Fruit fly (Drosophila melanogaster) whole organism, prepupa: ENCODE data around the gene CG5255.

Experiments
- CG11902 ChIP-seq: fragments of 200-800 bp; sonication (Bioruptor generic); optimal IDR thresholded peaks from 3 replicates; lab custom pipeline; 2016; ENCODE audit warnings: missing biosample characterization, missing genetic modification characterization
- CG3032 ChIP-seq: fragments of 200-800 bp; optimal IDR thresholded peaks from 2 replicates; lab custom pipeline; 2019; ENCODE audit warnings: missing biosample characterization, mild to moderate bottlenecking, missing genetic modification characterization, moderate library complexity
- CG4318 ChIP-seq: fragments of 200-800 bp; sonication (Bioruptor generic); optimal IDR thresholded peaks from 3 replicates; lab custom pipeline; 2017; ENCODE audit warnings: missing biosample characterization, mild to moderate bottlenecking, missing genetic modification characterization
- Smox ChIP-seq: fragments of 200-800 bp; sonication (Bioruptor generic); optimal IDR thresholded peaks from 3 replicates; lab custom pipeline; 2016; ENCODE audit warnings: missing biosample characterization, missing genetic modification characterization
- Sox102F ChIP-seq: fragments of 200-800 bp; sonication (Bioruptor generic); optimal IDR thresholded peaks from 2 replicates; lab custom pipeline; 2016; ENCODE audit warnings: missing biosample characterization, mild to moderate bottlenecking, missing genetic modification characterization
- acj6 ChIP-seq: fragments of 200-800 bp; sonication (Bioruptor generic); optimal IDR thresholded peaks from 3 replicates; lab custom pipeline; 2016; ENCODE audit warnings: missing biosample characterization, missing genetic modification characterization
- lz ChIP-seq: fragments of 200-800 bp; sonication (Bioruptor generic); optimal IDR thresholded peaks from 3 replicates; lab custom pipeline; 2016; ENCODE audit warnings: missing biosample characterization, missing genetic modification characterization

dm6 chr3R:17133897-17134296, 3.8 kb upstream of the CG5255 start, which contains the start of gene CG31267:
- no peak for TF ChIP-seq acj6 (GFP tag; lab: Kevin White, UChicago)
- no peak for TF ChIP-seq Smox (GFP tag; lab: Kevin White, UChicago)
- TF ChIP-seq CG11902 (GFP tag; lab: Kevin White, UChicago) = no peak
- no peak for TF ChIP-seq Sox102F (GFP tag; lab: Kevin White, UChicago)
- no peak for TF ChIP-seq lz (GFP tag; lab: Kevin White, UChicago)
- TF ChIP-seq CG4318 (GFP tag; lab: Kevin White, UChicago) = no peak
- TF ChIP-seq CG3032 (tag; lab: Kevin White, UChicago) = no peak
